Fruit fly (Drosophila melanogaster): ENCODE results near the gene CG5800.

Gene CG5800

dm6 chrX:17624983-17625401, 11.1 kb upstream of the CG5800 start (continued):
- TF ChIP-seq ewg (GFP tag; optimal IDR thresholded peaks at IDR 0.05) (peak; percentile 67), TFAM (GFP tag; optimal IDR thresholded peaks at IDR 0.05) (peak; percentile 13), CG4360 (GFP tag; IDR thresholded peaks at IDR 0.05) (peak; percentile 34; the same call in 1 of the 2 replicates), rib (GFP tag; IDR thresholded peaks at IDR 0.05) (peak; percentile 40; the same call in 1 of the 2 replicates), repo (GFP tag; optimal IDR thresholded peaks at IDR 0.05) (peak; percentile 70), CG17568 (GFP tag; optimal IDR thresholded peaks at IDR 0.05) (peak; percentile 86), CG10565 (GFP tag; optimal IDR thresholded peaks at IDR 0.05) (peak; percentile 15), tap (tag; optimal IDR thresholded peaks at IDR 0.05) (peak; percentile 93), Fer3 (tag; optimal IDR thresholded peaks at IDR 0.05) (peak; percentile 89), CG1832 (GFP tag; optimal IDR thresholded peaks at IDR 0.05) (no peak), bsh (GFP tag; optimal IDR thresholded peaks at IDR 0.05) (peak; percentile 71 to 82), peb (GFP tag; IDR thresholded peaks at IDR 0.05) (peak; percentile 37; the same call in 1 of the 2 replicates), CG17328 (GFP tag; IDR thresholded peaks at IDR 0.05) (peak; percentile 50), PHDP (tag; optimal IDR thresholded peaks at IDR 0.05) (peak; percentile 93), fd64A (GFP tag; optimal IDR thresholded peaks at IDR 0.05) (peak; percentile 73), shn (GFP tag; optimal IDR thresholded peaks at IDR 0.05) (peak; percentile 70), tx (GFP tag; optimal IDR thresholded peaks at IDR 0.05) (peak; percentile 68), Awh (GFP tag; IDR thresholded peaks at IDR 0.05) (peak; percentile 62; the same call in 1 of the 2 replicates), CG6854 (GFP tag; optimal IDR thresholded peaks at IDR 0.05) (peak; percentile 91), tgo (GFP tag; IDR thresholded peaks at IDR 0.05) (peak; percentile 71), inv (GFP tag; IDR thresholded peaks at IDR 0.05; ENCODE audit: partially characterized antibody) (no peak), CG12219 (GFP tag; optimal IDR thresholded peaks at IDR 0.05) (peak; percentile 93), oc (tag; optimal IDR thresholded peaks at IDR 0.05) (peak; percentile 85), Max (GFP tag; optimal IDR thresholded peaks at IDR 0.05) (peak; percentile 77), CG31224 (GFP tag; IDR thresholded peaks at IDR 0.05) (peak; percentile 63), wek (GFP tag; optimal IDR thresholded peaks at IDR 0.05) (peak; percentile 82), tup (GFP tag; optimal IDR thresholded peaks at IDR 0.05) (no peak), pho (GFP tag; optimal IDR thresholded peaks at IDR 0.05) (peak; percentile 81), org-1 (GFP tag; optimal IDR thresholded peaks at IDR 0.05) (peak; percentile 91), E2f1 (GFP tag; IDR thresholded peaks at IDR 0.05) (peak; percentile 72), CG7786 (GFP tag; optimal IDR thresholded peaks at IDR 0.05) (peak; percentile 81), ind (GFP tag; optimal IDR thresholded peaks at IDR 0.05) (peak; percentile 85), CG16813 (GFP tag; IDR thresholded peaks at IDR 0.05; ENCODE audit: partially characterized antibody) (no peak), vnd (GFP tag; IDR thresholded peaks at IDR 0.05; ENCODE audit: partially characterized antibody) (no peak), Sox100B (GFP tag; optimal IDR thresholded peaks at IDR 0.05) (peak; percentile 91), amos (GFP tag; IDR thresholded peaks at IDR 0.05; ENCODE audit: partially characterized antibody) (no peak), eyg (GFP tag; optimal IDR thresholded peaks at IDR 0.05) (peak; percentile 87), CG9215 (GFP tag; IDR thresholded peaks at IDR 0.05) (peak; percentile 62), gcm (GFP tag; optimal IDR thresholded peaks at IDR 0.05) (peak; percentile 85), gfzf (GFP tag; optimal IDR thresholded peaks at IDR 0.05) (no peak), Hr3 (GFP tag; optimal IDR thresholded peaks at IDR 0.05) (peak; percentile 66), CG15269 (tag; optimal IDR thresholded peaks at IDR 0.05) (peak; percentile 95), dmrt11E (tag; optimal IDR thresholded peaks at IDR 0.05) (no peak), CG9876 (GFP tag; optimal IDR thresholded peaks at IDR 0.05) (peak; percentile 49), CG30431 (GFP tag; optimal IDR thresholded peaks at IDR 0.05) (peak; percentile 54), Xbp1 (GFP tag; optimal IDR thresholded peaks at IDR 0.05) (peak; percentile 76), dpn (GFP tag; optimal IDR thresholded peaks at IDR 0.05) (peak; percentile 81 to 84), bcd (GFP tag; optimal IDR thresholded peaks at IDR 0.05) (peak; percentile 85), emc (GFP tag; optimal IDR thresholded peaks at IDR 0.05) (peak; percentile 65), CG1603 (tag; optimal IDR thresholded peaks at IDR 0.05) (peak; percentile 81)
